Fruit fly (Drosophila melanogaster): ENCODE results near the gene CG14322.

CG14322 gene

dm6 chr3R:17647444-17647843 is at the start of gene CG14322 (continued):
- TF ChIP-seq CG10209 (GFP tag; optimal IDR thresholded peaks at IDR 0.05) = no peak
- no peak for TF ChIP-seq prd (optimal IDR thresholded peaks at IDR 0.05)
- peak; percentile 49; the same call in 2 of the 3 replicates for TF ChIP-seq prd (GFP tag; IDR thresholded peaks at IDR 0.05)
- peak; percentile 9 for TF ChIP-seq CG13424 (tag; optimal IDR thresholded peaks at IDR 0.05)
- peak; percentile 12 for TF ChIP-seq CoRest (tag; optimal IDR thresholded peaks at IDR 0.05)
- TF ChIP-seq HmgZ (tag; optimal IDR thresholded peaks at IDR 0.05) = no peak
- TF ChIP-seq CG11456 (GFP tag; IDR thresholded peaks at IDR 0.05) = 0 out of 3 replicates have a peak, but pooled peaks have one; percentile 55
- TF ChIP-seq Jarid2 (GFP tag; optimal IDR thresholded peaks at IDR 0.05) = no peak
- TF ChIP-seq disco-r (GFP tag; optimal IDR thresholded peaks at IDR 0.05) = no peak
- no peak for TF ChIP-seq Spps (tag; optimal IDR thresholded peaks at IDR 0.05)
- no peak for TF ChIP-seq croc (GFP tag; conservative IDR thresholded peaks at IDR 0.05)
- TF ChIP-seq pfk (GFP tag; optimal IDR thresholded peaks at IDR 0.05) = peak; percentile 4
- peak; percentile 17 for TF ChIP-seq tin (GFP tag; optimal IDR thresholded peaks at IDR 0.05)
- TF ChIP-seq gt (GFP tag; IDR thresholded peaks at IDR 0.05) = no peak
- TF ChIP-seq crp (GFP tag; optimal IDR thresholded peaks at IDR 0.05) = peak; percentile 59 to 93
- 0 out of 2 replicates have a peak, but pooled peaks have one; percentile 33 for TF ChIP-seq Scr (GFP tag; IDR thresholded peaks at IDR 0.05; ENCODE audit: partially characterized antibody)
- TF ChIP-seq Mrtf (GFP tag; IDR thresholded peaks at IDR 0.05) = no peak
- peak; percentile 32 for TF ChIP-seq CG2120 (GFP tag; optimal IDR thresholded peaks at IDR 0.05)
- peak; percentile 12 for TF ChIP-seq CG12155 (GFP tag; optimal IDR thresholded peaks at IDR 0.05)
- no peak for TF ChIP-seq sens-2 (GFP tag; IDR thresholded peaks at IDR 0.05)
- TF ChIP-seq Bdp1 (GFP tag; optimal IDR thresholded peaks at IDR 0.05) = peak; percentile 60
- TF ChIP-seq HLH3B (GFP tag; IDR thresholded peaks at IDR 0.05) = no peak
- peak; percentile 68 for TF ChIP-seq CG2116 (GFP tag; optimal IDR thresholded peaks at IDR 0.05)
- TF ChIP-seq CG17802 (tag; optimal IDR thresholded peaks at IDR 0.05) = peak; percentile 23
- no peak for TF ChIP-seq kni (GFP tag; optimal IDR thresholded peaks at IDR 0.05)
- peak; percentile 25 for TF ChIP-seq CG11504 (tag; optimal IDR thresholded peaks at IDR 0.05)
- TF ChIP-seq D19B (GFP tag; optimal IDR thresholded peaks at IDR 0.05) = peak; percentile 94
- peak; percentile 19 for TF ChIP-seq lilli (GFP tag; optimal IDR thresholded peaks at IDR 0.05)
- peak; percentile 23; the same call in 2 of the 3 replicates for TF ChIP-seq Opbp (GFP tag; IDR thresholded peaks at IDR 0.05; ENCODE audit: partially characterized antibody)
- TF ChIP-seq CG9437 (GFP tag; optimal IDR thresholded peaks at IDR 0.05) = peak; percentile 97
- peak; percentile 22 for TF ChIP-seq mam (GFP tag; optimal IDR thresholded peaks at IDR 0.05)
- peak; percentile 95 for TF ChIP-seq CG3995 (GFP tag; optimal IDR thresholded peaks at IDR 0.05)
- TF ChIP-seq ind (GFP tag; optimal IDR thresholded peaks at IDR 0.05) = peak; percentile 1
- TF ChIP-seq CG1603 (tag; optimal IDR thresholded peaks at IDR 0.05) = peak; percentile 53
- 0 out of 3 replicates have a peak, but pooled peaks have one; percentile 15 for TF ChIP-seq tgo (GFP tag; IDR thresholded peaks at IDR 0.05)
- no peak for TF ChIP-seq CG10274 (GFP tag; optimal IDR thresholded peaks at IDR 0.05)
- TF ChIP-seq Dref (GFP tag; IDR thresholded peaks at IDR 0.05) = peak; percentile 76
- peak; percentile 65 for TF ChIP-seq CG9932 (GFP tag; IDR thresholded peaks at IDR 0.05)
- TF ChIP-seq NFAT (GFP tag; IDR thresholded peaks at IDR 0.05) = 0 out of 2 replicates have a peak, but pooled peaks have one; percentile 30
- TF ChIP-seq Ets97D (GFP tag; optimal IDR thresholded peaks at IDR 0.05) = peak; percentile 6
- no peak for TF ChIP-seq CG6791 (GFP tag; IDR thresholded peaks at IDR 0.05; ENCODE audit: partially characterized antibody)
- peak; percentile 31; the same call in 1 of the 2 replicates for TF ChIP-seq sisA (GFP tag; IDR thresholded peaks at IDR 0.05)
- no peak for TF ChIP-seq CG10431 (GFP tag; optimal IDR thresholded peaks at IDR 0.05)
- TF ChIP-seq dpn (GFP tag; optimal IDR thresholded peaks at IDR 0.05) = peak in 1 of 2 experiments; percentile 25
- peak; percentile 30 for TF ChIP-seq CG12391 (tag; optimal IDR thresholded peaks at IDR 0.05)
- peak; percentile 15 for TF ChIP-seq zen (tag; optimal IDR thresholded peaks at IDR 0.05)
- no peak for TF ChIP-seq CG8290 (GFP tag; optimal IDR thresholded peaks at IDR 0.05)
- peak in 1 of 2 experiments; percentile 40 for TF ChIP-seq CG8290 (tag; optimal IDR thresholded peaks at IDR 0.05)
- TF ChIP-seq al (GFP tag; IDR thresholded peaks at IDR 0.05) = no peak
- TF ChIP-seq slbo (GFP tag; IDR thresholded peaks at IDR 0.05) = peak; percentile 70
- TF ChIP-seq E2f2 (GFP tag; IDR thresholded peaks at IDR 0.05) = peak; percentile 90
